Worm (Caenorhabditis elegans): Measurements from ENCODE around the gene btb-16.
"Not testable (repeated sequence)": the region's sequence is repeated elsewhere in the genome, so short reads cannot be mapped to it uniquely, and the experiment has no call there.

DNA sequence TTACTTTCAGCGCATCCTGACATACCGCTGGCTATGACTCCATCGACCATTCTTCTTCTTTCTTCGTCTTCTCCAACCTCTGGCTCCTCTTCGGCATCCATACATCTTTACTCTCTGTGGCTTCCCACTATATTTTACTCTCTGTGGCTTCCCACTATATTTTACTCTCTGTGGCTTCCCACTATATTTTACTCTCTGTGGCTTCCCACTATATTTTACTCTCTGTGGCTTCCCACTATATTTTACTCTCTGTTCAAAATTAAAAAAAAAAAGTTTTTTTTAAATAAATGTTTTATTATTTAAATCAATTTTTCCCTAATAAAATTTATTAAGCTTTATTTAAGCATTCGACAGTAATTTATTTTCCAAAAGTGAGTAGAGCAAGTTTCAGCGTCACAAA is 6.1 kb upstream of the btb-16 start, which contains the start of gene F39E9.14:
- TF ChIP-seq nhr-28 (tag; optimal IDR thresholded peaks at IDR 0.05); efl-1 (optimal IDR thresholded peaks at IDR 0.05); efl-1 (GFP tag; optimal IDR thresholded peaks at IDR 0.05 in 1 of 2); skn-1 (tag; optimal IDR thresholded peaks at IDR 0.05); aha-1 (tag; optimal IDR thresholded peaks at IDR 0.05); fkh-10 (GFP tag; optimal IDR thresholded peaks at IDR 0.05); ztf-11 (tag; optimal IDR thresholded peaks at IDR 0.05); F16B12.6 (tag; optimal IDR thresholded peaks at IDR 0.05); nhr-76 (tag; optimal IDR thresholded peaks at IDR 0.05); unc-62 (GFP tag; optimal IDR thresholded peaks at IDR 0.05); C34B4.2 (tag; optimal IDR thresholded peaks at IDR 0.05); Y116A8C.19 (tag; optimal IDR thresholded peaks at IDR 0.05; ENCODE audit: borderline replicate concordance); nhr-85 (tag); mep-1 (tag; optimal IDR thresholded peaks at IDR 0.05); ceh-82 (tag; optimal IDR thresholded peaks at IDR 0.05): not testable (repeated sequence)

Measured in whole organism, L1 larva.